Worm (Caenorhabditis elegans): Measurements from ENCODE around the gene Y45G12B.3.

DNA sequence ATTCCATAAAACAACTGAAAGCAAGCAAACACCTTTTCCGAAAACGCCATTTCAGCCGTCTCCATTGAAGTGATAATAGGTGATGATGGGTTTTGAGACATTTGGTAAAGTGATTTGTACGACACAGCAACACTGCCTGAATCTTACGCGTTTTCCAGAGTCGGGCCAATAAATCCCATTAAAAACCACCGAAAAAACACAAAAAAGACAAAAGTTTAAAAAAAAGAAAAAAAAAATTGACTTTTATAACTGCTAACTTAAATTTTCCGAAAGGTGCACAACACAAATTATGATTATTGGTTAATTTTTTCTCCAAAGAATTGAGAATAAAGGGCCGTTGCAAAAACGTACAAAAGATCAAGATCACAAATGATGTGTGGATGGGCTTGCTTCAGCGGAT lies 38.3 kb upstream of the Y45G12B.3 start, which contains the start of gene srg-57:
- TF ChIP-seq fkh-6 (tag; optimal IDR thresholded peaks at IDR 0.05) (no peak), mec-3 (tag; optimal IDR thresholded peaks at IDR 0.05; ENCODE audit: borderline replicate concordance) (no peak), pag-3 (tag; optimal IDR thresholded peaks at IDR 0.05; ENCODE audit: borderline replicate concordance) (no peak), tbx-7 (tag; optimal IDR thresholded peaks at IDR 0.05) (no peak), F13H6.1 (tag; optimal IDR thresholded peaks at IDR 0.05) (no peak)
